Worm (Caenorhabditis elegans) whole organism, L2 larva: ENCODE data around the gene nhr-42.

Source experiments
- C34F6.9 ChIP-seq: fragments of 150-350 bp; optimal IDR thresholded peaks from 2 replicates; lab custom pipeline; 2014; ENCODE audit warnings: missing biosample characterization, missing genetic modification characterization
- F13H6.1 ChIP-seq: sonication (generic microtip); optimal IDR thresholded peaks from 2 replicates; lab custom pipeline; 2016; ENCODE audit warnings: missing genetic modification characterization, missing compliant biosample characterization
- R02D3.7 ChIP-seq: fragments of 150-350 bp; optimal IDR thresholded peaks from 2 replicates; lab custom pipeline; 2014; ENCODE audit warnings: missing biosample characterization, missing genetic modification characterization
- Y55F3AM.14 ChIP-seq: fragments of 200-800 bp; sonication (Bioruptor generic); optimal IDR thresholded peaks from 2 replicates; lab custom pipeline; 2018; ENCODE audit warnings: mild to moderate bottlenecking, missing genetic modification characterization, missing compliant biosample characterization
- aly-2 ChIP-seq: fragments of 150-350 bp; optimal IDR thresholded peaks from 2 replicates; lab custom pipeline; 2014; ENCODE audit warnings: missing biosample characterization, missing genetic modification characterization
- ama-1 ChIP-seq: fragments of 150-350 bp; optimal IDR thresholded peaks from 2 replicates; lab custom pipeline; 2018; ENCODE audit warnings: inconsistent platforms
- blmp-1 ChIP-seq: sonication (generic microtip); optimal IDR thresholded peaks from 2 replicates; lab custom pipeline; 2017; ENCODE audit warnings: missing genetic modification characterization, mild to moderate bottlenecking, missing compliant biosample characterization, antibody characterized with exemption, moderate library complexity; ENCODE audit not compliant: insufficient read depth
- ceh-16 ChIP-seq: fragments of 150-350 bp; optimal IDR thresholded peaks from 2 replicates; lab custom pipeline; 2014; ENCODE audit warnings: missing biosample characterization, missing genetic modification characterization
- ceh-82 ChIP-seq: fragments of 150-350 bp; optimal IDR thresholded peaks from 2 replicates; lab custom pipeline; 2014; ENCODE audit warnings: missing biosample characterization, missing genetic modification characterization
- crh-2 ChIP-seq: sonication (generic microtip); optimal IDR thresholded peaks from 2 replicates; lab custom pipeline; 2017; ENCODE audit warnings: missing biosample characterization, missing genetic modification characterization
- egl-27 ChIP-seq: sonication (generic microtip); optimal IDR thresholded peaks from 3 replicates; lab custom pipeline; 2017; ENCODE audit warnings: missing biosample characterization, missing genetic modification reagents, missing genetic modification characterization
- elt-1 ChIP-seq: fragments of 150-350 bp; optimal IDR thresholded peaks from 2 replicates; lab custom pipeline; 2014; ENCODE audit warnings: missing biosample characterization, missing genetic modification characterization
- fos-1 ChIP-seq: fragments of 150-350 bp; optimal IDR thresholded peaks from 2 replicates; lab custom pipeline; 2014; ENCODE audit warnings: missing biosample characterization, missing genetic modification characterization
- gmeb-1 ChIP-seq: fragments of 150-350 bp; optimal IDR thresholded peaks from 2 replicates; lab custom pipeline; 2014; ENCODE audit warnings: missing biosample characterization, missing genetic modification characterization
- lin-39 ChIP-seq: fragments of 150-350 bp; optimal IDR thresholded peaks from 2 replicates; lab custom pipeline; 2014; ENCODE audit warnings: missing biosample characterization, missing genetic modification reagents, missing genetic modification characterization
- lsy-2 ChIP-seq, 2 experiments: fragments of 150-350 bp in 1 of 2; sonication (generic microtip) in 1 of 2; optimal IDR thresholded peaks; 2 replicates each; lab custom pipeline; 2014 to 2017; ENCODE audit warnings: missing biosample characterization in 2 of 2, missing genetic modification characterization in 2 of 2
- mab-5 ChIP-seq: fragments of 150-350 bp; optimal IDR thresholded peaks from 2 replicates; lab custom pipeline; 2014; ENCODE audit warnings: missing biosample characterization, missing genetic modification characterization
- mbf-1 ChIP-seq: sonication (generic microtip); optimal IDR thresholded peaks from 2 replicates; lab custom pipeline; 2017; ENCODE audit warnings: missing biosample characterization, missing genetic modification characterization
- mdl-1 ChIP-seq, 2 experiments: fragments of 150-350 bp in 1 of 2; sonication (generic microtip) in 1 of 2; optimal IDR thresholded peaks; 2 replicates each; lab custom pipeline; 2017; ENCODE audit warnings: missing biosample characterization in 2 of 2, missing genetic modification characterization in 2 of 2
- nhr-10 ChIP-seq: sonication (generic microtip); optimal IDR thresholded peaks from 2 replicates; lab custom pipeline; 2017; ENCODE audit warnings: missing biosample characterization, missing genetic modification characterization
- nhr-11 ChIP-seq: fragments of 150-350 bp; optimal IDR thresholded peaks from 2 replicates; lab custom pipeline; 2014; ENCODE audit warnings: missing biosample characterization, missing genetic modification characterization
- nhr-12 ChIP-seq: fragments of 150-350 bp; optimal IDR thresholded peaks from 2 replicates; lab custom pipeline; 2014; ENCODE audit warnings: missing biosample characterization, missing genetic modification characterization
- nhr-129 ChIP-seq: fragments of 150-350 bp; optimal IDR thresholded peaks from 2 replicates; lab custom pipeline; 2014; ENCODE audit warnings: missing biosample characterization, missing genetic modification characterization
- nhr-21 ChIP-seq: fragments of 150-350 bp; optimal IDR thresholded peaks from 2 replicates; lab custom pipeline; 2014; ENCODE audit warnings: missing biosample characterization, missing genetic modification characterization
- nhr-237 ChIP-seq: fragments of 150-350 bp; optimal IDR thresholded peaks from 2 replicates; lab custom pipeline; 2014; ENCODE audit warnings: missing biosample characterization, missing genetic modification characterization
- nhr-25 ChIP-seq: fragments of 150-350 bp; sonication (generic microtip); optimal IDR thresholded peaks from 3 replicates; lab custom pipeline; 2014; ENCODE audit warnings: missing biosample characterization, missing genetic modification characterization
- nhr-6 ChIP-seq: fragments of 150-350 bp; optimal IDR thresholded peaks from 2 replicates; lab custom pipeline; 2014; ENCODE audit warnings: missing biosample characterization, missing genetic modification characterization
- nhr-77 ChIP-seq: fragments of 150-350 bp; optimal IDR thresholded peaks from 2 replicates; lab custom pipeline; 2014; ENCODE audit warnings: missing biosample characterization, missing genetic modification characterization
- peb-1 ChIP-seq: fragments of 150-350 bp; optimal IDR thresholded peaks from 2 replicates; lab custom pipeline; 2014; ENCODE audit warnings: missing biosample characterization, missing genetic modification characterization
- sem-4 ChIP-seq: fragments of 150-350 bp; optimal IDR thresholded peaks from 2 replicates; lab custom pipeline; 2014; ENCODE audit warnings: missing biosample characterization, missing genetic modification reagents, missing genetic modification characterization
- skn-1 ChIP-seq: sonication (generic microtip); optimal IDR thresholded peaks from 2 replicates; lab custom pipeline; 2017; ENCODE audit warnings: missing biosample characterization, missing genetic modification characterization
- sma-3 ChIP-seq: sonication (generic microtip); optimal IDR thresholded peaks from 2 replicates; lab custom pipeline; 2016; ENCODE audit warnings: missing genetic modification reagents, missing genetic modification characterization, missing compliant biosample characterization
- sma-9 ChIP-seq, 2 experiments: fragments of 150-350 bp in 1 of 2; sonication (generic microtip) in 1 of 2; optimal IDR thresholded peaks; 2 replicates each; lab custom pipeline; 2014 to 2016; ENCODE audit warnings: missing genetic modification characterization in 2 of 2, mild to moderate bottlenecking in 1 of 2, missing biosample characterization in 1 of 2, missing compliant biosample characterization in 1 of 2, missing genetic modification reagents in 1 of 2, moderate library complexity in 1 of 2
- snpc-4 ChIP-seq: fragments of 150-350 bp; optimal IDR thresholded peaks from 2 replicates; lab custom pipeline; 2014; ENCODE audit warnings: missing biosample characterization, missing genetic modification characterization
- unc-39 ChIP-seq: fragments of 150-350 bp; optimal IDR thresholded peaks from 2 replicates; lab custom pipeline; 2014; ENCODE audit warnings: missing biosample characterization, missing genetic modification characterization
- unc-55 ChIP-seq: fragments of 150-350 bp; sonication (generic microtip); optimal IDR thresholded peaks from 3 replicates; lab custom pipeline; 2014; ENCODE audit warnings: missing biosample characterization, missing genetic modification reagents, missing genetic modification characterization
- unc-62 ChIP-seq: fragments of 150-350 bp; optimal IDR thresholded peaks from 2 replicates; lab custom pipeline; 2014; ENCODE audit warnings: missing biosample characterization, missing genetic modification reagents, missing genetic modification characterization
- zag-1 ChIP-seq: fragments of 150-350 bp; optimal IDR thresholded peaks from 2 replicates; lab custom pipeline; 2014; ENCODE audit warnings: missing biosample characterization, missing genetic modification characterization
- ztf-1 ChIP-seq: fragments of 200-800 bp; sonication (Bioruptor generic); conservative IDR thresholded peaks from 2 replicates; pipeline ENCODE4 v1.3.6; 2022; ENCODE audit warnings: missing genetic modification characterization, missing compliant biosample characterization
- ztf-11 ChIP-seq: sonication (generic microtip); optimal IDR thresholded peaks from 2 replicates; lab custom pipeline; 2017; ENCODE audit warnings: missing biosample characterization, missing genetic modification characterization
- ztf-4 ChIP-seq: fragments of 150-350 bp; optimal IDR thresholded peaks from 2 replicates; lab custom pipeline; 2014; ENCODE audit warnings: missing biosample characterization, missing genetic modification characterization

nhr-42 gene

ce11 chrV:6985943-6986342 is 12.7 kb upstream of the nhr-42 start, which contains the start of gene nhr-163:
TSS of gene nhr-163 (minus strand) at chrV:6986043.
- no peak for TF ChIP-seq lin-39
- TF ChIP-seq mab-5: no peak
- TF ChIP-seq nhr-11 (tag; lab: Kevin White, UChicago): no peak
- TF ChIP-seq sma-3 (GFP tag; lab: Kevin White, UChicago): no peak
- TF ChIP-seq ama-1 (lab: Kevin White, UChicago): no peak
- TF ChIP-seq nhr-10 (tag; lab: Kevin White, UChicago): no peak

ce11 chrV:6987673-6988072 is 10.9 kb upstream of the nhr-42 start, which contains the start of gene nhr-139:
TSS of gene nhr-139 (minus strand) at chrV:6987773.
- TF ChIP-seq aly-2 (tag; lab: Kevin White, UChicago) (no peak), sma-9 (GFP tag; optimal IDR thresholded peaks at IDR 0.05; lab: Kevin White, UChicago) (no peak), sma-9 (tag; optimal IDR thresholded peaks at IDR 0.05; lab: Kevin White, UChicago) (no peak), unc-39 (no peak), mdl-1 (tag; optimal IDR thresholded peaks at IDR 0.05; lab: Kevin White, UChicago) (no peak), elt-1 (no peak), mbf-1 (tag; lab: Kevin White, UChicago) (no peak), nhr-12 (tag; lab: Kevin White, UChicago) (no peak)
- TF ChIP-seq, all 48 proteins: peak for 0

DNA sequence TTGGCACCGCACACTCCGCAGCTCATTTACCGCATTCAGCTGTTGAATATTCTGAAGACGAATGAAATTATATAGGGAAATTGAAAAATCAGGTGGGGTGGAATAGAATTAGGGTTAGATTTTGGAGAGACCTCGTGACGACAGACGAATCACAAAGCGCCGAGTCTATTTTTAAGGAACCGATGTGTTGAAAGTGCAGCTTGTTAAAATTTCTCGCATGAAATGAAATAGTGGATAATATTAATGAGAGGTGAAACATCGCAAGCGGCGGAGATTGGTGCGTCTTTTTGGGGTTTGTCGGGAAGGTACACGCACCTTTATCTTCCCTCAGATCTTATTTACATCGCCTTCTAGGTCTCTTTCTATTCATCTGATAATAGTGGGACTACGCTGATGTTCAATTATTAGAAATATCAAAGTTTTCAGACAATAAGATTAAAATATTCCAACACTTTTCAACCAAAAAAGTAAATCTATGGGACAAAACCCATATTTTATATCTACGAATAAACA is 8.9 kb upstream of the nhr-42 start, which contains the start of gene nhr-140:
nhr-140 (minus strand) TSS at position 51 of the 513 bp plus-strand sequence.
- TF ChIP-seq zag-1 (tag; lab: Kevin White, UChicago): no peak
- no peak for TF ChIP-seq R02D3.7
- TF ChIP-seq aly-2 (tag; lab: Kevin White, UChicago): no peak
- no peak for TF ChIP-seq unc-62 (GFP tag; lab: Kevin White, UChicago)
- no peak for TF ChIP-seq elt-1
- TF ChIP-seq lsy-2 (tag; optimal IDR thresholded peaks at IDR 0.05; lab: Kevin White, UChicago): no peak
- no peak for TF ChIP-seq ztf-11 (tag; lab: Kevin White, UChicago)
- no peak for TF ChIP-seq ama-1 (lab: Kevin White, UChicago)
- TF ChIP-seq nhr-77: no peak
- TF ChIP-seq mdl-1 (tag; optimal IDR thresholded peaks at IDR 0.05; lab: Kevin White, UChicago): no peak
- no peak for TF ChIP-seq nhr-21 (tag; lab: Kevin White, UChicago)
- no peak for TF ChIP-seq unc-39
- TF ChIP-seq mbf-1 (tag; lab: Kevin White, UChicago): no peak
- TF ChIP-seq peb-1 (tag; lab: Kevin White, UChicago): no peak
- no peak for TF ChIP-seq nhr-129 (tag; lab: Kevin White, UChicago)
- TF ChIP-seq nhr-237: no peak
- no peak for TF ChIP-seq Y55F3AM.14 (GFP tag; lab: Kevin White, UChicago)
- TF ChIP-seq sem-4: no peak
- no peak for TF ChIP-seq ztf-4 (tag; lab: Kevin White, UChicago)
- no peak for TF ChIP-seq skn-1 (tag; lab: Kevin White, UChicago)

DNA sequence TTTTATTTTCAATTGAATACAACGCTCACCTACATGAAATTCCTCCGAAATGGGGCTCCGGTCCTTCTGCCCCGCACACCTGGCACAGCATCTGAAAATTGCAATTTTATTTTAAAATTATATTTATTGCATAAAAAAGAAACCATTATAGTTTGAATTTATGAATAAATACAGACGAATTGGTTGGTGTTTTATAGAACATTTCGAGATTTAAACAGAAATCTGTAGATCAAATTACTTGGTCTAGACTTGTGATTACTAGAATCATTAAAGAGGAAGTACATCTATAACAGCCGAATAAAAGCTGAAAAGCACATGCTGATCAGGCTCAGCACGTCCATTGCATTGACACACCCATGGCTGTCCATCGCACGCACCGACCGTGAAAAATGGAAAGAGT is 6.8 kb upstream of the nhr-42 start, which contains the start of gene nhr-162:
nhr-162 (minus strand) TSS at position 101 of the 400 bp plus-strand sequence.
- no peak for TF ChIP-seq snpc-4 (tag; lab: Kevin White, UChicago)
- no peak for TF ChIP-seq ceh-82 (tag; lab: Kevin White, UChicago)
- TF ChIP-seq R02D3.7: no peak
- TF ChIP-seq unc-62 (GFP tag; lab: Kevin White, UChicago): no peak
- no peak for TF ChIP-seq blmp-1 (tag; lab: Kevin White, UChicago)
- TF ChIP-seq mdl-1 (tag; optimal IDR thresholded peaks at IDR 0.05; lab: Kevin White, UChicago): no peak
- no peak for TF ChIP-seq nhr-129 (tag; lab: Kevin White, UChicago)
- no peak for TF ChIP-seq mbf-1 (tag; lab: Kevin White, UChicago)

- TF ChIP-seq nhr-129 (tag; lab: Kevin White, UChicago) (peak; percentile 76), lsy-2 (tag; optimal IDR thresholded peaks at IDR 0.05; lab: Kevin White, UChicago) (peak in 1 of 2 experiments; percentile 36), fos-1 (peak; percentile 60), ztf-11 (tag; lab: Kevin White, UChicago) (no peak), skn-1 (tag; lab: Kevin White, UChicago) (peak; percentile 47), sem-4 (peak; percentile 17), gmeb-1 (tag; lab: Kevin White, UChicago) (peak; percentile 12), ama-1 (lab: Kevin White, UChicago) (no peak), nhr-21 (tag; lab: Kevin White, UChicago) (peak; percentile 84), sma-9 (GFP tag; optimal IDR thresholded peaks at IDR 0.05; lab: Kevin White, UChicago) (peak; percentile 96), sma-9 (tag; optimal IDR thresholded peaks at IDR 0.05; lab: Kevin White, UChicago) (no peak), ztf-1 (GFP tag; lab: Robert Waterston, UW) (no peak), blmp-1 (tag; lab: Kevin White, UChicago) (peak; percentile 93), mbf-1 (tag; lab: Kevin White, UChicago) (no peak), sma-3 (GFP tag; lab: Kevin White, UChicago) (peak; percentile 65), nhr-25 (tag; lab: Kevin White, UChicago) (peak; percentile 46), F13H6.1 (tag; lab: Kevin White, UChicago) (peak; percentile 63), unc-55 (GFP tag; lab: Kevin White, UChicago) (no peak), C34F6.9 (tag; lab: Kevin White, UChicago) (no peak), egl-27 (peak; percentile 42), nhr-6 (tag; lab: Kevin White, UChicago) (peak; percentile 37), unc-39 (no peak), ceh-16 (tag; lab: Kevin White, UChicago) (no peak), crh-2 (tag; lab: Kevin White, UChicago) (peak; percentile 86)
- TF ChIP-seq, all 48 proteins: peak for 15
These were observed 4.6 kb upstream of the nhr-42 start for ce11 chrV:6993999-6994398.
